Fruit fly (Drosophila melanogaster) whole organism, embryonic: Measurements from ENCODE around the gene Or85a.

Experiments
- Bdp1 ChIP-seq: fragments of 200-800 bp; sonication (Bioruptor generic); optimal IDR thresholded peaks from 3 replicates; lab custom pipeline; 2016; ENCODE audit warnings: missing biosample characterization, missing genetic modification characterization
- CG10321 ChIP-seq: fragments of 200-800 bp; sonication (Bioruptor generic); IDR thresholded peaks from 2 replicates; pipeline ENCODE4 v1.3.6; 2022; ENCODE audit warnings: missing biosample characterization, missing genetic modification characterization
- CG10959 ChIP-seq: fragments of 200-800 bp; sonication (Bioruptor generic); IDR thresholded peaks from 2 replicates; pipeline ENCODE4 v1.3.6; 2022; ENCODE audit warnings: missing biosample characterization, missing genetic modification characterization
- CG11085 ChIP-seq: fragments of 200-800 bp; sonication (Bioruptor generic); IDR thresholded peaks from 2 replicates; pipeline ENCODE4 v1.3.6; 2022; ENCODE audit warnings: missing biosample characterization, missing genetic modification characterization
- CG12104 ChIP-seq: fragments of 200-800 bp; sonication (Bioruptor generic); optimal IDR thresholded peaks from 3 replicates; lab custom pipeline; 2016; ENCODE audit warnings: missing biosample characterization, missing genetic modification characterization
- CG1603 ChIP-seq: fragments of 200-800 bp; sonication (Bioruptor generic); optimal IDR thresholded peaks from 2 replicates; lab custom pipeline; 2019; ENCODE audit warnings: missing biosample characterization, mild to moderate bottlenecking, missing genetic modification characterization, moderate library complexity
- CG16779 ChIP-seq: fragments of 200-800 bp; sonication (Bioruptor generic); IDR thresholded peaks from 2 replicates; pipeline ENCODE4 v1.3.6; 2022; ENCODE audit warnings: missing biosample characterization, missing genetic modification characterization
- CG17186 ChIP-seq: fragments of 200-800 bp; sonication (Bioruptor generic); optimal IDR thresholded peaks from 3 replicates; lab custom pipeline; 2017; ENCODE audit warnings: missing biosample characterization, missing genetic modification reagents, missing genetic modification characterization
- CG17912 ChIP-seq: fragments of 200-800 bp; sonication (Bioruptor generic); optimal IDR thresholded peaks from 2 replicates; lab custom pipeline; 2018; ENCODE audit warnings: missing biosample characterization, mild to moderate bottlenecking, missing genetic modification characterization
- CG18619 ChIP-seq: fragments of 200-800 bp; sonication (Bioruptor generic); optimal IDR thresholded peaks from 3 replicates; lab custom pipeline; 2017; ENCODE audit warnings: missing biosample characterization, mild to moderate bottlenecking, missing genetic modification characterization
- CG2129 ChIP-seq: fragments of 200-800 bp; sonication (Bioruptor generic); IDR thresholded peaks from 2 replicates; pipeline ENCODE4 v1.3.6; 2022; ENCODE audit warnings: missing biosample characterization, missing genetic modification characterization; ENCODE audit not compliant: partially characterized antibody
- CG30431 ChIP-seq: fragments of 200-800 bp; sonication (Bioruptor generic); optimal IDR thresholded peaks from 2 replicates; lab custom pipeline; 2017; ENCODE audit warnings: missing biosample characterization, missing genetic modification characterization
- CG34422 ChIP-seq: fragments of 200-800 bp; sonication (Bioruptor generic); IDR thresholded peaks from 3 replicates; pipeline ENCODE4 v1.3.6; 2022; ENCODE audit warnings: missing biosample characterization, missing genetic modification characterization
- CG4730 ChIP-seq: fragments of 200-800 bp; sonication (Bioruptor generic); IDR thresholded peaks from 2 replicates; pipeline ENCODE4 v1.3.6; 2022; ENCODE audit warnings: missing biosample characterization, missing genetic modification characterization
- CG5180 ChIP-seq: fragments of 200-800 bp; sonication (Bioruptor generic); optimal IDR thresholded peaks from 3 replicates; lab custom pipeline; 2017; ENCODE audit warnings: missing biosample characterization, missing genetic modification characterization, mild to moderate bottlenecking, moderate library complexity, missing genetic modification reagents
- CG5245 ChIP-seq: fragments of 200-800 bp; sonication (Bioruptor generic); optimal IDR thresholded peaks from 3 replicates; lab custom pipeline; 2016; ENCODE audit warnings: missing biosample characterization, missing genetic modification characterization
- CG8281 ChIP-seq: fragments of 200-800 bp; sonication (Bioruptor generic); optimal IDR thresholded peaks from 2 replicates; lab custom pipeline; 2018; ENCODE audit warnings: missing biosample characterization, mild to moderate bottlenecking, missing genetic modification characterization, moderate library complexity
- CG8359 ChIP-seq: fragments of 200-800 bp; sonication (Bioruptor generic); optimal IDR thresholded peaks from 2 replicates; lab custom pipeline; 2017; ENCODE audit warnings: missing biosample characterization, mild to moderate bottlenecking, missing genetic modification characterization, borderline replicate concordance
- Doc3 ChIP-seq: fragments of 200-800 bp; sonication (Bioruptor generic); IDR thresholded peaks from 3 replicates; pipeline ENCODE4 v1.3.6; 2022; ENCODE audit warnings: missing biosample characterization, missing genetic modification characterization; ENCODE audit not compliant: partially characterized antibody
- Fer3 ChIP-seq: fragments of 200-800 bp; sonication (Bioruptor generic); optimal IDR thresholded peaks from 2 replicates; lab custom pipeline; 2018; ENCODE audit warnings: missing biosample characterization, mild to moderate bottlenecking, missing genetic modification characterization, moderate library complexity
- Lhr ChIP-seq: fragments of 200-800 bp; sonication (Bioruptor generic); optimal IDR thresholded peaks from 3 replicates; lab custom pipeline; 2017; ENCODE audit warnings: mild to moderate bottlenecking, missing biosample characterization, missing genetic modification reagents, missing genetic modification characterization
- Lim3 ChIP-seq: fragments of 200-800 bp; sonication (Bioruptor generic); IDR thresholded peaks from 2 replicates; pipeline ENCODE4 v1.3.6; 2022; ENCODE audit warnings: missing biosample characterization, missing genetic modification characterization
- MESR4 ChIP-seq: fragments of 200-800 bp; sonication (Bioruptor generic); optimal IDR thresholded peaks from 2 replicates; lab custom pipeline; 2018; ENCODE audit warnings: missing biosample characterization, mild to moderate bottlenecking, missing genetic modification characterization, moderate library complexity
- Poxn ChIP-seq: fragments of 200-800 bp; sonication (Bioruptor generic); IDR thresholded peaks from 2 replicates; pipeline ENCODE4 v1.3.6; 2022; ENCODE audit warnings: missing biosample characterization, missing genetic modification characterization
- Six4 ChIP-seq: fragments of 200-800 bp; sonication (Bioruptor generic); optimal IDR thresholded peaks from 2 replicates; lab custom pipeline; 2016; ENCODE audit warnings: missing biosample characterization, missing genetic modification characterization
- Spps ChIP-seq: fragments of 200-800 bp; sonication (Bioruptor generic); optimal IDR thresholded peaks from 2 replicates; lab custom pipeline; 2018; ENCODE audit warnings: missing biosample characterization, mild to moderate bottlenecking, missing genetic modification characterization
- Trl ChIP-seq, 3 experiments: fragments of >200 bp in 2 of 3; fragments of 200-800 bp in 1 of 3; sonication (Bioruptor generic) in 1 of 3; optimal IDR thresholded peaks; 2 replicates in 1 of 3; 3 replicates in 2 of 3; lab custom pipeline; 2016 to 2017; ENCODE audit warnings: missing biosample characterization in 1 of 3, missing genetic modification characterization in 1 of 3
- Xbp1 ChIP-seq: fragments of 200-800 bp; sonication (Bioruptor generic); optimal IDR thresholded peaks from 3 replicates; lab custom pipeline; 2016; ENCODE audit warnings: missing biosample characterization, mild to moderate bottlenecking, missing genetic modification characterization
- Xrp1 ChIP-seq: fragments of 200-800 bp; sonication (Bioruptor generic); IDR thresholded peaks from 2 replicates; pipeline ENCODE4 v1.3.6; 2022; ENCODE audit warnings: missing biosample characterization, missing genetic modification characterization
- YL-1 ChIP-seq: fragments of 200-800 bp; sonication (Bioruptor generic); optimal IDR thresholded peaks from 3 replicates; lab custom pipeline; 2017; ENCODE audit warnings: missing biosample characterization, mild to moderate bottlenecking, missing genetic modification characterization
- amos ChIP-seq: fragments of 200-800 bp; sonication (Bioruptor generic); IDR thresholded peaks from 2 replicates; pipeline ENCODE4 v1.3.6; 2022; ENCODE audit warnings: missing biosample characterization, missing genetic modification characterization; ENCODE audit not compliant: partially characterized antibody
- ara ChIP-seq: fragments of 200-800 bp; sonication (Bioruptor generic); IDR thresholded peaks from 2 replicates; pipeline ENCODE4 v1.3.6; 2022; ENCODE audit warnings: missing biosample characterization, missing genetic modification characterization
- bab2 ChIP-seq: fragments of 200-800 bp; sonication (Bioruptor generic); optimal IDR thresholded peaks from 2 replicates; lab custom pipeline; 2016; ENCODE audit warnings: missing biosample characterization, missing genetic modification characterization
- bsh ChIP-seq, 2 experiments: fragments of 200-800 bp; sonication (Bioruptor generic); optimal IDR thresholded peaks; 2 replicates each; lab custom pipeline; 2017 to 2018; ENCODE audit warnings: mild to moderate bottlenecking in 2 of 2, missing biosample characterization in 2 of 2, missing genetic modification characterization in 2 of 2, moderate library complexity in 1 of 2
- da ChIP-seq: fragments of 200-800 bp; sonication (Bioruptor generic); optimal IDR thresholded peaks from 2 replicates; lab custom pipeline; 2016; ENCODE audit warnings: missing biosample characterization, missing genetic modification characterization
- dan ChIP-seq: fragments of 200-800 bp; sonication (Bioruptor generic); IDR thresholded peaks from 2 replicates; pipeline ENCODE4 v1.3.6; 2022; ENCODE audit warnings: missing biosample characterization, missing genetic modification characterization
- dysf ChIP-seq: fragments of 200-800 bp; sonication (Bioruptor generic); IDR thresholded peaks from 3 replicates; pipeline ENCODE4 v1.3.6; 2022; ENCODE audit warnings: missing biosample characterization, missing genetic modification characterization
- ham ChIP-seq: fragments of 200-800 bp; sonication (Bioruptor generic); IDR thresholded peaks from 2 replicates; pipeline ENCODE4 v1.3.6; 2022; ENCODE audit warnings: missing biosample characterization, missing genetic modification characterization
- hb ChIP-seq: fragments of 200-800 bp; sonication (Bioruptor generic); IDR thresholded peaks from 3 replicates; pipeline ENCODE4 v1.3.6; 2022; ENCODE audit warnings: missing biosample characterization, missing genetic modification characterization; ENCODE audit not compliant: partially characterized antibody
- jing ChIP-seq: fragments of 200-800 bp; sonication (Bioruptor generic); optimal IDR thresholded peaks from 2 replicates; lab custom pipeline; 2018; ENCODE audit warnings: missing biosample characterization, mild to moderate bottlenecking, missing genetic modification characterization
- kah ChIP-seq: fragments of 200-800 bp; sonication (Bioruptor generic); optimal IDR thresholded peaks from 2 replicates; lab custom pipeline; 2018; ENCODE audit warnings: missing biosample characterization, mild to moderate bottlenecking, missing genetic modification characterization
- oc ChIP-seq: fragments of 200-800 bp; sonication (Bioruptor generic); optimal IDR thresholded peaks from 2 replicates; lab custom pipeline; 2018; ENCODE audit warnings: missing biosample characterization, mild to moderate bottlenecking, missing genetic modification characterization, moderate library complexity
- org-1 ChIP-seq: fragments of 200-800 bp; sonication (Bioruptor generic); optimal IDR thresholded peaks from 2 replicates; lab custom pipeline; 2017; ENCODE audit warnings: missing biosample characterization, missing genetic modification characterization
- salm ChIP-seq: fragments of 200-800 bp; sonication (Bioruptor generic); optimal IDR thresholded peaks from 2 replicates; lab custom pipeline; 2018; ENCODE audit warnings: missing biosample characterization, mild to moderate bottlenecking, missing genetic modification characterization
- so ChIP-seq: fragments of 200-800 bp; sonication (Bioruptor generic); IDR thresholded peaks from 3 replicates; pipeline ENCODE4 v1.3.6; 2022; ENCODE audit warnings: missing biosample characterization, missing genetic modification characterization
- tap ChIP-seq: fragments of 200-800 bp; optimal IDR thresholded peaks from 3 replicates; lab custom pipeline; 2019; ENCODE audit warnings: missing biosample characterization, mild to moderate bottlenecking, missing genetic modification characterization, moderate library complexity
- tgo ChIP-seq: fragments of 200-800 bp; sonication (Bioruptor generic); IDR thresholded peaks from 3 replicates; pipeline ENCODE4 v1.3.6; 2022; ENCODE audit warnings: missing biosample characterization, missing genetic modification characterization
- tx ChIP-seq: fragments of 200-800 bp; sonication (Bioruptor generic); optimal IDR thresholded peaks from 2 replicates; lab custom pipeline; 2016; ENCODE audit warnings: missing biosample characterization, missing genetic modification characterization
- unpg ChIP-seq: fragments of 200-800 bp; sonication (Bioruptor generic); optimal IDR thresholded peaks from 3 replicates; lab custom pipeline; 2018; ENCODE audit warnings: missing biosample characterization, mild to moderate bottlenecking, missing genetic modification characterization, moderate library complexity
- vfl ChIP-seq: fragments of 200-800 bp; sonication (Bioruptor generic); optimal IDR thresholded peaks from 2 replicates; lab custom pipeline; 2016; ENCODE audit warnings: missing biosample characterization, missing genetic modification characterization

Gene Or85a

DNA sequence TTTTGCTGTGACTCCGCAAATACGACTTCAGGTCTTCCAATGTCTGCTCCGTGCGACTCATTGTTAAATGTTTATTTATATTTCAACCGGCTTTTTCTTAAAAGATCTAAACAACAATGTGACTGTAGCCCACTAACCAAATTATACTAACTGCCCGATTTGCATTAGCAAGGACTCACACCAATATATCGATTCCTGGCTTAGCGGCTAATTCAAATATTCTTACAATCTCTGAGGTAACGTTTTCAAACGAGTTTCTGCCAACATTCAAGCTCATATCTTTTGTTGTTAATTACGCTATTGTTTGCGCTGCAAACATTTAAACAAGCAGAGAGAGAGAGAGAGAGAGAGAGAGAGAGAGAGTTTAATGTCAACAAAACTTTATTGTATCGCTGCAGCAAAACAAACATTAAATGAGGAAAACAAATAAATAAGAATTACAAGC, 13.0 kb upstream of the Or85a start, which contains the start of gene tex (continued):
- peak; percentile 61 for TF ChIP-seq ara (GFP tag; lab: Robert Waterston, UW)
- peak; percentile 64 for TF ChIP-seq CG17186 (GFP tag; lab: Kevin White, UChicago)
- no peak for TF ChIP-seq CG5180 (GFP tag; lab: Kevin White, UChicago)
- TF ChIP-seq oc (tag; lab: Kevin White, UChicago): peak; percentile 43
- TF ChIP-seq CG11085: no peak
- TF ChIP-seq CG10959 (GFP tag; lab: Robert Waterston, UW): no peak
- peak; percentile 10 for TF ChIP-seq CG5245 (GFP tag; lab: Kevin White, UChicago)
- no peak for TF ChIP-seq CG2129 (GFP tag; lab: Robert Waterston, UW)
- TF ChIP-seq ham (GFP tag; lab: Robert Waterston, UW): no peak
- peak; percentile 18 for TF ChIP-seq Fer3 (tag; lab: Kevin White, UChicago)
- TF ChIP-seq CG17912: peak; percentile 14
- TF ChIP-seq hb (GFP tag; lab: Robert Waterston, UW): no peak
- peak in 1 of 2 experiments; percentile 52 for TF ChIP-seq Trl (optimal IDR thresholded peaks at IDR 0.05; lab: Kevin White, UChicago)
- peak; percentile 50 for TF ChIP-seq Trl (GFP tag; optimal IDR thresholded peaks at IDR 0.05; lab: Kevin White, UChicago)
- no peak for TF ChIP-seq CG30431 (GFP tag; lab: Kevin White, UChicago)
- TF ChIP-seq bab2 (GFP tag; lab: Kevin White, UChicago): peak; percentile 36
- no peak for TF ChIP-seq CG18619 (GFP tag; lab: Kevin White, UChicago)
- peak; percentile 49; the same call in 1 of the 2 replicates for TF ChIP-seq Xrp1 (GFP tag; lab: Robert Waterston, UW)
- peak in 1 of 2 experiments; percentile 62 for TF ChIP-seq bsh (GFP tag; optimal IDR thresholded peaks at IDR 0.05; lab: Kevin White, UChicago)
- peak; percentile 12 for TF ChIP-seq MESR4 (GFP tag; lab: Kevin White, UChicago)
- peak; percentile 29 for TF ChIP-seq org-1 (GFP tag; lab: Kevin White, UChicago)
- peak; percentile 54 for TF ChIP-seq salm
- TF ChIP-seq tx: no peak
- TF ChIP-seq jing (GFP tag; lab: Kevin White, UChicago): no peak
- no peak for TF ChIP-seq so (GFP tag; lab: Robert Waterston, UW)
- peak; percentile 17 for TF ChIP-seq kah
- TF ChIP-seq vfl (GFP tag; lab: Kevin White, UChicago): no peak
- TF ChIP-seq unpg: peak; percentile 38
- TF ChIP-seq Doc3 (GFP tag; lab: Robert Waterston, UW): no peak
- no peak for TF ChIP-seq CG8281 (tag; lab: Kevin White, UChicago)
- TF ChIP-seq Bdp1 (GFP tag; lab: Kevin White, UChicago): no peak
- peak; percentile 82 for TF ChIP-seq CG1603 (tag; lab: Kevin White, UChicago)
- peak; percentile 3 for TF ChIP-seq CG12104 (GFP tag; lab: Kevin White, UChicago)
- no peak for TF ChIP-seq Lim3 (GFP tag; lab: Robert Waterston, UW)
- TF ChIP-seq Spps (tag; lab: Kevin White, UChicago): peak; percentile 41
- no peak for TF ChIP-seq CG10321 (GFP tag; lab: Robert Waterston, UW)
- no peak for TF ChIP-seq dan (GFP tag; lab: Robert Waterston, UW)
- TF ChIP-seq CG16779 (GFP tag; lab: Robert Waterston, UW): no peak
- TF ChIP-seq tgo (GFP tag; lab: Robert Waterston, UW): no peak
- peak; percentile 22 for TF ChIP-seq Six4 (GFP tag; lab: Kevin White, UChicago)
- peak; percentile 55 for TF ChIP-seq Lhr (GFP tag; lab: Kevin White, UChicago)
- no peak for TF ChIP-seq dysf (GFP tag; lab: Robert Waterston, UW)
- TF ChIP-seq Poxn: no peak
- no peak for TF ChIP-seq tap (tag; lab: Kevin White, UChicago)
- peak; percentile 65; the same call in 1 of the 3 replicates for TF ChIP-seq CG34422 (GFP tag; lab: Robert Waterston, UW)
- no peak for TF ChIP-seq CG4730 (GFP tag; lab: Robert Waterston, UW)
- peak; percentile 23 for TF ChIP-seq YL-1 (GFP tag; lab: Kevin White, UChicago)
- peak; percentile 46 for TF ChIP-seq CG8359 (GFP tag; lab: Kevin White, UChicago)
- TF ChIP-seq amos: peak; percentile 51
- TF ChIP-seq da (GFP tag; lab: Kevin White, UChicago): no peak
- no peak for TF ChIP-seq Xbp1 (GFP tag; lab: Kevin White, UChicago)
